Worm (Caenorhabditis elegans) whole organism, young adult: ENCODE measurements around the gene F55C9.15.

Source experiments
- F22D6.2 ChIP-seq: sonication (generic microtip); optimal IDR thresholded peaks from 2 replicates; lab custom pipeline; 2016; ENCODE audit warnings: mild to moderate bottlenecking, missing genetic modification characterization, missing compliant biosample characterization
- F55B11.4 ChIP-seq: sonication (generic microtip); optimal IDR thresholded peaks from 2 replicates; lab custom pipeline; 2016; ENCODE audit warnings: missing compliant biosample characterization, missing genetic modification characterization, borderline replicate concordance; ENCODE audit not compliant: insufficient read depth
- F57C9.4 ChIP-seq: sonication (generic microtip); optimal IDR thresholded peaks from 2 replicates; lab custom pipeline; 2017; ENCODE audit warnings: mild to moderate bottlenecking, missing genetic modification characterization, missing compliant biosample characterization
- K11D2.4 ChIP-seq: fragments of 200-800 bp; sonication (Bioruptor generic); IDR thresholded peaks from 2 replicates; pipeline ENCODE4 v1.3.6; 2022; ENCODE audit warnings: missing genetic modification reagents, missing genetic modification characterization, missing compliant biosample characterization
- T07F8.4 ChIP-seq: sonication (generic microtip); optimal IDR thresholded peaks from 2 replicates; lab custom pipeline; 2016; ENCODE audit warnings: mild to moderate bottlenecking, missing genetic modification characterization, moderate library complexity, missing compliant biosample characterization
- Y53F4B.3 ChIP-seq: fragments of 200-800 bp; sonication (Bioruptor generic); IDR thresholded peaks from 2 replicates; pipeline ENCODE4 v1.3.6; 2022; ENCODE audit warnings: missing genetic modification reagents, missing genetic modification characterization, missing compliant biosample characterization
- aptf-3 ChIP-seq: fragments of 200-800 bp; sonication (Bioruptor generic); IDR thresholded peaks from 2 replicates; pipeline ENCODE4 v1.3.6; 2022; ENCODE audit warnings: missing genetic modification characterization, missing compliant biosample characterization
- atf-7 ChIP-seq: sonication (generic microtip); optimal IDR thresholded peaks from 2 replicates; lab custom pipeline; 2017; ENCODE audit warnings: mild to moderate bottlenecking, missing genetic modification characterization, missing compliant biosample characterization
- attf-6 ChIP-seq: fragments of 200-800 bp; sonication (Bioruptor generic); IDR thresholded peaks from 2 replicates; pipeline ENCODE4 v1.3.6; 2022; ENCODE audit warnings: missing genetic modification reagents, missing genetic modification characterization, missing compliant biosample characterization
- bed-1 ChIP-seq: fragments of 200-800 bp; sonication (Bioruptor generic); IDR thresholded peaks from 2 replicates; pipeline ENCODE4 v1.3.6; 2022; ENCODE audit warnings: missing genetic modification reagents, missing genetic modification characterization, missing compliant biosample characterization
- cebp-2 ChIP-seq: fragments of 200-800 bp; sonication (Bioruptor generic); IDR thresholded peaks from 2 replicates; pipeline ENCODE4 v1.3.6; 2022; ENCODE audit warnings: missing genetic modification characterization, missing compliant biosample characterization
- ceh-91 ChIP-seq: fragments of 200-800 bp; sonication (Bioruptor generic); IDR thresholded peaks from 2 replicates; pipeline ENCODE4 v1.3.6; 2022; ENCODE audit warnings: missing genetic modification reagents, missing genetic modification characterization, missing compliant biosample characterization
- efl-1 ChIP-seq: fragments of 150-350 bp; optimal IDR thresholded peaks from 2 replicates; lab custom pipeline; 2014; ENCODE audit warnings: missing biosample characterization, missing genetic modification reagents, missing genetic modification characterization
- egl-18 ChIP-seq: fragments of 200-800 bp; sonication (Bioruptor generic); IDR thresholded peaks from 2 replicates; pipeline ENCODE4 v1.3.6; 2022; ENCODE audit warnings: missing genetic modification reagents, missing genetic modification characterization, missing compliant biosample characterization
- fkh-3 ChIP-seq: sonication (generic microtip); optimal IDR thresholded peaks from 2 replicates; lab custom pipeline; 2016; ENCODE audit warnings: mild to moderate bottlenecking, missing genetic modification characterization, missing compliant biosample characterization
- hlh-26 ChIP-seq: fragments of 200-800 bp; sonication (Bioruptor generic); conservative IDR thresholded peaks from 2 replicates; pipeline ENCODE4 v1.3.6; 2022; ENCODE audit warnings: missing genetic modification reagents, missing genetic modification characterization, missing compliant biosample characterization
- hsf-1 ChIP-seq: fragments of 200-800 bp; sonication (Bioruptor generic); IDR thresholded peaks from 2 replicates; pipeline ENCODE4 v1.3.6; 2022; ENCODE audit warnings: missing genetic modification reagents, missing genetic modification characterization, missing compliant biosample characterization
- lag-1 ChIP-seq: fragments of 200-800 bp; sonication (Bioruptor generic); IDR thresholded peaks from 2 replicates; pipeline ENCODE4 v1.3.6; 2022; ENCODE audit warnings: missing genetic modification reagents, missing genetic modification characterization, missing compliant biosample characterization
- let-607 ChIP-seq, 2 experiments: fragments of 200-800 bp in 1 of 2; sonication (Bioruptor generic) in 1 of 2; sonication (generic microtip) in 1 of 2; optimal IDR thresholded peaks; 2 replicates each; lab custom pipeline; 2016 to 2018; ENCODE audit warnings: mild to moderate bottlenecking in 2 of 2, missing compliant biosample characterization in 2 of 2, missing genetic modification characterization in 2 of 2, moderate library complexity in 2 of 2, missing genotype in 1 of 2
- lin-35 ChIP-seq, 3 experiments: fragments of 150-350 bp in 2 of 3; sonication (generic microtip) in 1 of 3; optimal IDR thresholded peaks; 2 replicates each; lab custom pipeline; 2014 to 2018; ENCODE audit warnings: missing biosample characterization in 3 of 3, missing genetic modification characterization in 3 of 3, missing genetic modification reagents in 3 of 3
- lin-40 ChIP-seq: sonication (generic microtip); optimal IDR thresholded peaks from 2 replicates; lab custom pipeline; 2016; ENCODE audit warnings: missing genetic modification characterization, mild to moderate bottlenecking, missing compliant biosample characterization, missing genotype, missing genetic modification reagents
- madf-10 ChIP-seq: sonication (generic microtip); optimal IDR thresholded peaks from 2 replicates; lab custom pipeline; 2016; ENCODE audit warnings: mild to moderate bottlenecking, missing genetic modification characterization, missing compliant biosample characterization
- madf-3 ChIP-seq: fragments of 200-800 bp; sonication (Bioruptor generic); IDR thresholded peaks from 2 replicates; pipeline ENCODE4 v1.3.6; 2022; ENCODE audit warnings: missing genetic modification reagents, missing genetic modification characterization, missing compliant biosample characterization
- mes-4 ChIP-seq: sonication (generic microtip); optimal IDR thresholded peaks from 2 replicates; lab custom pipeline; 2016; ENCODE audit warnings: missing genotype, missing genetic modification characterization, missing compliant biosample characterization
- mxl-1 ChIP-seq: sonication (generic microtip); optimal IDR thresholded peaks from 2 replicates; lab custom pipeline; 2016; ENCODE audit warnings: missing genetic modification characterization, missing compliant biosample characterization
- nfya-1 ChIP-seq: sonication (generic microtip); optimal IDR thresholded peaks from 2 replicates; lab custom pipeline; 2017; ENCODE audit warnings: antibody characterized with exemption, missing compliant biosample characterization, missing genetic modification characterization, borderline replicate concordance; ENCODE audit not compliant: insufficient read depth
- pbrm-1 ChIP-seq: fragments of 200-800 bp; sonication (Bioruptor generic); IDR thresholded peaks from 2 replicates; pipeline ENCODE4 v1.3.6; 2022; ENCODE audit warnings: missing genetic modification reagents, missing genetic modification characterization, missing compliant biosample characterization
- pha-4 ChIP-seq: fragments of 150-350 bp; sonication (generic microtip); optimal IDR thresholded peaks from 2 replicates; lab custom pipeline; 2014; ENCODE audit warnings: missing biosample characterization, missing genetic modification reagents, missing genetic modification characterization
- rec-8 ChIP-seq, 2 experiments: sonication (generic microtip); optimal IDR thresholded peaks; 2 replicates each; lab custom pipeline; 2016; ENCODE audit warnings: mild to moderate bottlenecking in 2 of 2, missing genetic modification characterization in 2 of 2, missing genetic modification reagents in 2 of 2, missing genotype in 2 of 2, missing biosample characterization in 1 of 2, missing compliant biosample characterization in 1 of 2, moderate library complexity in 1 of 2
- rpc-1 ChIP-seq, 2 experiments: fragments of 150-350 bp in 1 of 2; sonication (generic microtip) in 1 of 2; optimal IDR thresholded peaks; 2 replicates each; lab custom pipeline; 2014 to 2018; ENCODE audit warnings: missing biosample characterization in 1 of 2, missing genetic modification characterization in 1 of 2, missing genetic modification reagents in 1 of 2, missing genotype in 1 of 2
- sdz-38 ChIP-seq: sonication (generic microtip); optimal IDR thresholded peaks from 2 replicates; lab custom pipeline; 2016; ENCODE audit warnings: missing genotype, missing genetic modification characterization, missing compliant biosample characterization
- snpc-1.1 ChIP-seq: sonication (generic microtip); optimal IDR thresholded peaks from 2 replicates; lab custom pipeline; 2017; ENCODE audit warnings: missing genetic modification characterization, mild to moderate bottlenecking, missing compliant biosample characterization, antibody characterized with exemption, moderate library complexity, missing genotype, missing genetic modification reagents; ENCODE audit not compliant: insufficient read depth
- tbx-9 ChIP-seq: sonication (generic microtip); optimal IDR thresholded peaks from 2 replicates; lab custom pipeline; 2016; ENCODE audit warnings: borderline replicate concordance, missing genetic modification characterization, inconsistent platforms, missing compliant biosample characterization
- tlf-1 ChIP-seq: fragments of 200-800 bp; sonication (Bioruptor generic); optimal IDR thresholded peaks from 2 replicates; lab custom pipeline; 2018; ENCODE audit warnings: mild to moderate bottlenecking, missing genetic modification characterization, missing compliant biosample characterization
- xnd-1 ChIP-seq: sonication (generic microtip); optimal IDR thresholded peaks from 2 replicates; lab custom pipeline; 2016; ENCODE audit warnings: missing genotype, missing genetic modification reagents, missing genetic modification characterization, missing compliant biosample characterization
- zim-3 ChIP-seq: sonication (generic microtip); optimal IDR thresholded peaks from 2 replicates; lab custom pipeline; 2017; ENCODE audit warnings: mild to moderate bottlenecking, missing genetic modification characterization, moderate library complexity, missing compliant biosample characterization
- ztf-18 ChIP-seq: sonication (generic microtip); optimal IDR thresholded peaks from 2 replicates; lab custom pipeline; 2016; ENCODE audit warnings: missing genotype, mild to moderate bottlenecking, missing genetic modification characterization, missing compliant biosample characterization
- ztf-6 ChIP-seq: fragments of 200-800 bp; sonication (Bioruptor generic); IDR thresholded peaks from 2 replicates; pipeline ENCODE4 v1.3.6; 2022; ENCODE audit warnings: missing genetic modification reagents, missing genetic modification characterization, missing compliant biosample characterization

Gene F55C9.15

ce11 chrV:19293025-19293424 is 13.8 kb downstream of the F55C9.15 start, which contains the start of gene F55C9.5:
Gene F55C9.5, minus strand, starts transcription at chrV:19293125.
- TF ChIP-seq ztf-6: no peak
- peak; percentile 81 for TF ChIP-seq hsf-1 (GFP tag; lab: Robert Waterston, UW)
- TF ChIP-seq Y53F4B.3 (GFP tag; lab: Robert Waterston, UW): no peak
- peak; percentile 12 for TF ChIP-seq rpc-1 (optimal IDR thresholded peaks at IDR 0.05; lab: Kevin White, UChicago)
- no peak for TF ChIP-seq rpc-1 (tag; optimal IDR thresholded peaks at IDR 0.05; lab: Kevin White, UChicago)
- no peak for TF ChIP-seq cebp-2 (GFP tag; lab: Robert Waterston, UW)
- no peak for TF ChIP-seq ceh-91 (GFP tag; lab: Robert Waterston, UW)
- TF ChIP-seq, all 124 proteins: peak for 2

- TF ChIP-seq hlh-26 (GFP tag; lab: Robert Waterston, UW): no peak
- no peak for TF ChIP-seq xnd-1 (tag; lab: Kevin White, UChicago)
- no peak for TF ChIP-seq madf-10
- TF ChIP-seq lag-1 (GFP tag; lab: Robert Waterston, UW): no peak
- TF ChIP-seq efl-1 (GFP tag; lab: Kevin White, UChicago): no peak
- TF ChIP-seq atf-7 (tag; lab: Kevin White, UChicago): no peak
- TF ChIP-seq attf-6 (GFP tag; lab: Robert Waterston, UW): no peak
- no peak for TF ChIP-seq lin-35 (GFP tag; optimal IDR thresholded peaks at IDR 0.05; lab: Kevin White, UChicago)
Observed at ce11 chrV:19288073-19288805, 18.6 kb downstream of the F55C9.15 start, which contains the start of the genes F55C9.3 and fbxb-57. Gene F55C9.3, minus strand, starts transcription at chrV:19288173. Gene fbxb-57, plus strand, starts transcription at chrV:19288755.

- TF ChIP-seq madf-3 (no peak), snpc-1.1 (tag; lab: Kevin White, UChicago) (no peak), tbx-9 (no peak), lin-40 (tag; lab: Kevin White, UChicago) (no peak), pbrm-1 (GFP tag; lab: Robert Waterston, UW) (no peak), pha-4 (no peak), sdz-38 (tag; lab: Kevin White, UChicago) (no peak), F57C9.4 (tag; lab: Kevin White, UChicago) (no peak), bed-1 (no peak), hsf-1 (GFP tag; lab: Robert Waterston, UW) (no peak)
Observed at ce11 chrV:19285921-19286320, 20.9 kb downstream of the F55C9.15 start.

ce11 chrV:19282314-19282713 is 24.5 kb downstream of the F55C9.15 start, which contains the start of gene fbxb-117:
Gene fbxb-117, plus strand, starts transcription at chrV:19282614.
- no peak for TF ChIP-seq hsf-1 (GFP tag; lab: Robert Waterston, UW)
- no peak for TF ChIP-seq nfya-1
- TF ChIP-seq mes-4 (tag; lab: Kevin White, UChicago): no peak
- TF ChIP-seq F22D6.2 (tag; lab: Kevin White, UChicago): no peak
- TF ChIP-seq fkh-3 (tag; lab: Kevin White, UChicago): no peak
- no peak for TF ChIP-seq tlf-1 (GFP tag; lab: Kevin White, UChicago)
- TF ChIP-seq mxl-1 (tag; lab: Kevin White, UChicago): no peak
- no peak for TF ChIP-seq T07F8.4 (tag; lab: Kevin White, UChicago)
- TF ChIP-seq madf-3: no peak
- TF ChIP-seq K11D2.4 (GFP tag; lab: Robert Waterston, UW): no peak
- TF ChIP-seq zim-3: no peak
- TF ChIP-seq ztf-18 (tag; lab: Kevin White, UChicago): no peak
- TF ChIP-seq let-607 (tag; optimal IDR thresholded peaks at IDR 0.05; lab: Kevin White, UChicago): no peak
- TF ChIP-seq egl-18: no peak
- no peak for TF ChIP-seq aptf-3 (GFP tag; lab: Robert Waterston, UW)
- TF ChIP-seq Y53F4B.3 (GFP tag; lab: Robert Waterston, UW): no peak
- TF ChIP-seq rec-8 (tag; optimal IDR thresholded peaks at IDR 0.05; lab: Kevin White, UChicago): no peak
- no peak for TF ChIP-seq F55B11.4 (tag; lab: Kevin White, UChicago)
